Worm (Caenorhabditis elegans) whole organism, mixed stage, embryonic: ENCODE data around the gene npp-20.
A peak's percentile ranks its signal among the peaks of the same experiment; 100 is the strongest.

ENCODE experiments used
- bed-3 ChIP-seq: fragments of 200-800 bp; sonication (Bioruptor generic); optimal IDR thresholded peaks from 3 replicates; lab custom pipeline; 2018; ENCODE audit warnings: mild to moderate bottlenecking, missing genetic modification characterization, moderate library complexity, missing compliant biosample characterization
- ceh-39 ChIP-seq: fragments of 150-350 bp; optimal IDR thresholded peaks from 2 replicates; lab custom pipeline; 2014; ENCODE audit warnings: missing biosample characterization, missing genetic modification characterization
- ceh-83 ChIP-seq: fragments of 200-800 bp; sonication (Bioruptor generic); optimal IDR thresholded peaks from 2 replicates; lab custom pipeline; 2018; ENCODE audit warnings: mild to moderate bottlenecking, missing genetic modification characterization, missing compliant biosample characterization
- ces-1 ChIP-seq: fragments of 150-350 bp; optimal IDR thresholded peaks from 2 replicates; lab custom pipeline; 2014; ENCODE audit warnings: missing biosample characterization, missing genetic modification reagents, missing genetic modification characterization
- cnd-1 ChIP-seq: fragments of 200-800 bp; sonication (Bioruptor generic); optimal IDR thresholded peaks from 2 replicates; lab custom pipeline; 2018; ENCODE audit warnings: mild to moderate bottlenecking, missing genetic modification characterization, missing compliant biosample characterization
- elt-1 ChIP-seq: sonication (generic microtip); optimal IDR thresholded peaks from 2 replicates; lab custom pipeline; 2017; ENCODE audit warnings: missing genetic modification characterization, mild to moderate bottlenecking, missing compliant biosample characterization, antibody characterized with exemption, moderate library complexity, borderline replicate concordance; ENCODE audit not compliant: insufficient read depth
- elt-3 ChIP-seq: fragments of 150-350 bp; optimal IDR thresholded peaks from 2 replicates; lab custom pipeline; 2014; ENCODE audit warnings: missing biosample characterization, missing genetic modification characterization
- flh-1 ChIP-seq: fragments of 200-800 bp; sonication (Bioruptor generic); optimal IDR thresholded peaks from 2 replicates; lab custom pipeline; 2018; ENCODE audit warnings: mild to moderate bottlenecking, missing genetic modification characterization, moderate library complexity, missing compliant biosample characterization
- ham-2 ChIP-seq: fragments of 200-800 bp; sonication (Bioruptor generic); optimal IDR thresholded peaks from 2 replicates; lab custom pipeline; 2018; ENCODE audit warnings: mild to moderate bottlenecking, missing genetic modification characterization, missing compliant biosample characterization
- hlh-1 ChIP-seq: fragments of 150-350 bp; optimal IDR thresholded peaks from 2 replicates; lab custom pipeline; 2014; ENCODE audit warnings: missing biosample characterization, missing genetic modification reagents, missing genetic modification characterization
- lin-13 ChIP-seq: fragments of 150-350 bp; optimal IDR thresholded peaks from 2 replicates; lab custom pipeline; 2014; ENCODE audit warnings: missing biosample characterization, missing genetic modification characterization
- mab-5 ChIP-seq: fragments of 150-350 bp; optimal IDR thresholded peaks from 2 replicates; lab custom pipeline; 2014; ENCODE audit warnings: missing biosample characterization, missing genetic modification characterization
- mep-1 ChIP-seq: fragments of 150-350 bp; optimal IDR thresholded peaks from 2 replicates; lab custom pipeline; 2017; ENCODE audit warnings: missing biosample characterization, missing genetic modification reagents, missing genetic modification characterization, inconsistent platforms
- nhr-12 ChIP-seq: fragments of 150-350 bp; optimal IDR thresholded peaks from 2 replicates; lab custom pipeline; 2014; ENCODE audit warnings: missing biosample characterization, missing genetic modification characterization
- nhr-2 ChIP-seq: fragments of 150-350 bp; optimal IDR thresholded peaks from 2 replicates; lab custom pipeline; 2014; ENCODE audit warnings: missing biosample characterization, missing genetic modification characterization
- nhr-28 ChIP-seq: fragments of 150-350 bp; optimal IDR thresholded peaks from 2 replicates; lab custom pipeline; 2014; ENCODE audit warnings: missing biosample characterization, missing genetic modification characterization
- pha-4 ChIP-seq: fragments of 150-350 bp; optimal IDR thresholded peaks from 2 replicates; lab custom pipeline; 2018; ENCODE audit warnings: missing biosample characterization, missing genetic modification reagents, missing genetic modification characterization
- sem-2 ChIP-seq: fragments of 200-800 bp; sonication (Bioruptor generic); optimal IDR thresholded peaks from 2 replicates; lab custom pipeline; 2018; ENCODE audit warnings: mild to moderate bottlenecking, missing genetic modification characterization, missing compliant biosample characterization
- snpc-4 ChIP-seq: fragments of 150-350 bp; optimal IDR thresholded peaks from 2 replicates; lab custom pipeline; 2014; ENCODE audit warnings: missing biosample characterization, missing genetic modification characterization
- sptf-1 ChIP-seq: sonication (generic microtip); optimal IDR thresholded peaks from 2 replicates; lab custom pipeline; 2017; ENCODE audit warnings: mild to moderate bottlenecking, missing genetic modification characterization, moderate library complexity, missing compliant biosample characterization
- tbx-8 ChIP-seq: fragments of 200-800 bp; sonication (Bioruptor generic); optimal IDR thresholded peaks from 2 replicates; lab custom pipeline; 2018; ENCODE audit warnings: mild to moderate bottlenecking, missing genetic modification characterization, moderate library complexity, missing compliant biosample characterization
- unc-120 ChIP-seq: sonication (generic microtip); optimal IDR thresholded peaks from 2 replicates; lab custom pipeline; 2017; ENCODE audit warnings: missing genetic modification characterization, missing compliant biosample characterization; ENCODE audit not compliant: poor library complexity, severe bottlenecking
- unc-39 ChIP-seq: fragments of 150-350 bp; optimal IDR thresholded peaks from 2 replicates; lab custom pipeline; 2014; ENCODE audit warnings: missing biosample characterization, missing genetic modification characterization
- unc-62 ChIP-seq: fragments of 150-350 bp; optimal IDR thresholded peaks from 2 replicates; lab custom pipeline; 2014; ENCODE audit warnings: missing biosample characterization, missing genetic modification reagents, missing genetic modification characterization
- zip-8 ChIP-seq: fragments of 150-350 bp; optimal IDR thresholded peaks from 2 replicates; lab custom pipeline; 2014; ENCODE audit warnings: missing biosample characterization, missing genetic modification characterization
- ztf-11 ChIP-seq: fragments of 150-350 bp; optimal IDR thresholded peaks from 2 replicates; lab custom pipeline; 2014; ENCODE audit warnings: missing biosample characterization, missing genetic modification characterization

Gene npp-20

DNA sequence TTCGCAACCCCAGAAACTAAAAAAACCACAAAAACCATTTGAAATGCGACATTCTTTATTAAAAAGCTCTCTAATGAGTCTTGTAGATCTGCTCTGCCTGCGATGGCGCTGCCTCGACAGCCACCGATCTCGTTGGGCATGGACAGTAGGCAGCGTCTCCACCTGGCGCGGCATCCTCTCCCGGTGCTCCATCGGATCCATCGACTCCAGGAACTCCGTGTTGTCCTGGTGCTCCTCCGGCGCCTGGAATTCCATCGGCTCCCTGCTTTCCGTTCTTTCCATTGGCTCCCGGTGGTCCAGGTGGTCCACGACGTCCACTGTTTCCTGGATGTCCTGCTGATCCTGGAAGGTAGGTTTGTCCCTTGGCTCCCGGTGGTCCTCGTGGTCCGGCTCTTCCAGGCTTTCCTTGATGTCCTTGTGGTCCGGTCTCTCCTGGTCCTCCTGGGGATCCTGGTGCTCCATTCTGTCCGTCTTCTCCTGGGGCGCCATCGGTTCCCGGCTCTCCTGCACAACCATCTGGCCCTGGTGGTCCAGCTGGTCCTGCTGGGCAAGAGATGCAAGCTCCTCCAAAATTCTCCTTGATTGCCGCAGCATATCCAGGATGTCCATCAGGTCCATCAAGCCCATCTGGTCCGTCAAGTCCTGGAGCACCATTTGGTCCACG is 35.9 kb downstream of the npp-20 start:
- TF ChIP-seq ceh-83 (GFP tag; lab: Kevin White, UChicago), result no peak
- TF ChIP-seq unc-62 (GFP tag; lab: Kevin White, UChicago), result no peak
- TF ChIP-seq unc-39 (tag; lab: Kevin White, UChicago), result no peak

DNA sequence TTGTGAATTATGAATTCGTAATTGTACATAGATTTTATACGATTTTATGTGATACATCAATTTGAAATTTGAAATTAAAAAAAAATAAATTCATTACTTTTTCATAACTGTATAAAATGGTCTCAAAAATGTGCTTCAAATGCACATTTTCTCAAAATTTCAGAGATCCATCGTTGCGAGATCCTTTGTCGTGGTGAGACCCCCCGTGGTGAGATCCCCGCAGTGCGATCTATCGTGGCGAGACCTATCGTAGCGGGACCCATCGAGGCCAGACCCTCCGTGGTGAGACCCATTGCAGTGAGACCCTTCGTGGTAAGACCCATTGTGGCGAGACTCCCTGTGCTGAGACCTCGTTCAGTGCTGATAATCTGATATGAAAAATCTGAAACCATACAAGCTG is 36.4 kb downstream of the npp-20 start:
- no peak for TF ChIP-seq flh-1 (GFP tag; lab: Kevin White, UChicago)
- no peak for TF ChIP-seq unc-120
- TF ChIP-seq ceh-39 (tag; lab: Kevin White, UChicago), result no peak
- no peak for TF ChIP-seq hlh-1 (tag; lab: Kevin White, UChicago)
- TF ChIP-seq zip-8 (tag; lab: Kevin White, UChicago), result no peak

DNA sequence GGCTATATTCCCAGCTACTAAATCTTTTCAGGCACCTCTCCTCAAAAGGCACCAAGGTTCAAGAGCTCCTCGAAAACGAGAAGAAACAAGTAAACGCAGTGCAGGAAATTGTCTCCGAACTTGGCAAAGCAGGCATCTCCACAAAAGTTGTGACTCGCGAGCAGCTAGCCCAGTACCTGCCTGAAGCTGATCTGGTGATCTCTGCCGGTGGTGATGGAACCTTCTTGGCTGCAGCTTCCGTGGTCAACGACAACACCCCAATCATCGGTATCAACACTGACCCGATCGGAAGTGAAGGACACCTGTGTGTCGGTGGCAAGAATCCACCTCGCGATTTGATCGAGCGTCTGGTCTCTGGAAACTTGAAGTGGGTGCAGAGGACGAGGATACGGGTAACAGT is 37.6 kb downstream of the npp-20 start:
- TF ChIP-seq mab-5 (tag; lab: Kevin White, UChicago) (no peak), flh-1 (GFP tag; lab: Kevin White, UChicago) (no peak), nhr-28 (tag; lab: Kevin White, UChicago) (no peak), unc-39 (tag; lab: Kevin White, UChicago) (no peak), ces-1 (GFP tag; lab: Kevin White, UChicago) (no peak), bed-3 (GFP tag; lab: Kevin White, UChicago) (no peak), tbx-8 (GFP tag; lab: Kevin White, UChicago) (no peak), unc-62 (GFP tag; lab: Kevin White, UChicago) (no peak), sem-2 (GFP tag; lab: Kevin White, UChicago) (no peak), lin-13 (tag; lab: Kevin White, UChicago) (no peak), elt-1 (no peak), ztf-11 (tag; lab: Kevin White, UChicago) (no peak), cnd-1 (tag; lab: Kevin White, UChicago) (no peak), snpc-4 (tag; lab: Kevin White, UChicago) (no peak), mep-1 (tag; lab: Kevin White, UChicago) (no peak)

DNA sequence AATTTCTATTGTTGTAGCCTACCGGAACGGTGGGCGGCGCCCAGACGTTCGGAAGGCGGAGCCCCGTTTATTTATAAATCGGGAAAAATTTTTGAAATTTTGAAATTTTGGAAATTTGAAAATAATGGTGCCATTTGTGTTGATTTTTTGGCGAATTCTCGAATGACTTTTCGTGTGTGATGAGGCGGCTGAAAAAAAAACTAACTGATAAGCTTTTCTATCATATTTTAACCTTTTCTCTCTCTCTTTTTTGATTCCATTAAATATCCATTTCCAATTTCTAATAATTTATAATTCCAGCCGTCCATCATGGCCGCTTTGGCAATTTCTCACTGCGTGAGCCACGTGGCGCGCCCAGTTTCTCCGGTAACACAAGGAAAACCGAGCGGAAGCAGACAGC is 39.0 kb downstream of the npp-20 start, which contains the start of gene nadk-1:
nadk-1 (plus strand) TSS at position 301 of the 400 bp plus-strand sequence.
- no peak for TF ChIP-seq hlh-1 (tag; lab: Kevin White, UChicago)
- TF ChIP-seq sptf-1 (tag; lab: Kevin White, UChicago), result no peak
- TF ChIP-seq elt-3, result no peak
- TF ChIP-seq snpc-4 (tag; lab: Kevin White, UChicago), result no peak
- TF ChIP-seq pha-4, result no peak
- TF ChIP-seq zip-8 (tag; lab: Kevin White, UChicago), result no peak
- TF ChIP-seq ham-2 (GFP tag; lab: Kevin White, UChicago), result no peak
- TF ChIP-seq elt-1, result no peak
- no peak for TF ChIP-seq sem-2 (GFP tag; lab: Kevin White, UChicago)
- no peak for TF ChIP-seq flh-1 (GFP tag; lab: Kevin White, UChicago)
- TF ChIP-seq nhr-28 (tag; lab: Kevin White, UChicago), result no peak
- TF ChIP-seq nhr-12, result no peak
- TF ChIP-seq mep-1 (tag; lab: Kevin White, UChicago), result no peak
- TF ChIP-seq mab-5 (tag; lab: Kevin White, UChicago), result no peak

DNA sequence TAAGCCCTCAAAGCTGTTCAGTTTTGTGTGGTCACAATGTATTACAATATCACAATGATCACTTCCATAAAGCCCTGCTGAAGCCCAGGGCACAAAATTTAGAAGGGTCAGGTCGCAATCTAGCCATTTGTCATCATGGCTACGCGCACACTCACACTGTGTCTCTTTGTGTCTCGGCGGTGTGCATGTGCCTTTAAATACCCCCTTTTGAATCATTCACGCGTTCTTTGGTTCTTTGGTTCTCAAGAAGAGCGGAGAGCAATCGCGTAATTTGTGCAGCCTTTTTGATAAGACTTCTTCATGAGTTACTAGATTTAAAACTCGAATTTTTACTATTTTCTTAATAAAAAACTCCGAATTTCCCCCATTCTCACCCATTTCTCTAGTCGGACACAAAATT is 40.8 kb downstream of the npp-20 start:
- no peak for TF ChIP-seq nhr-2 (tag; lab: Kevin White, UChicago)
- no peak for TF ChIP-seq nhr-28 (tag; lab: Kevin White, UChicago)
- no peak for TF ChIP-seq hlh-1 (tag; lab: Kevin White, UChicago)
- no peak for TF ChIP-seq bed-3 (GFP tag; lab: Kevin White, UChicago)
- no peak for TF ChIP-seq ztf-11 (tag; lab: Kevin White, UChicago)
- no peak for TF ChIP-seq mab-5 (tag; lab: Kevin White, UChicago)

DNA sequence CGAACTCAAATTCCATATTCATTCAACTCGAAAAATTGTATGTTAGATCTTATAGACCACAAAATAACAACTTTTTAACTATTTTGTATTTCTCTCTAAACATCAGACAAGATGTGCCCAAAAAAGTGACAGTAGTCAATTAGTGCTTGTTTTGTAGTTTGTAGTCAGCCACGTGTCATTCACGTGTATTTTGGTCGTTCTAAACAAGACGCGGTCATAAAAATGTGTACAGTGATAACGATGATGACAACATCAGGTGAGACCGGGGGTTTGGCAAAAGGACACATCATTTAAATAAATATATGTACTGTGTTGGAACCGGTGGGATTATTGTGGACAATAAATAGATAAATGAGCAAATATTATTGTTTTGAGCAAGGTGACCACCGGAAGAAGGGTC is 41.6 kb downstream of the npp-20 start:
- TF ChIP-seq nhr-28 (tag; lab: Kevin White, UChicago) (peak; percentile 13), zip-8 (tag; lab: Kevin White, UChicago) (no peak)
